Fruit fly (Drosophila melanogaster) ovary, adult (tissue): ENCODE results near the gene CG15465.
A peak's percentile ranks its signal among the peaks of the same experiment; 100 is the strongest.

Source experiments
- CG17801 ChIP-seq: fragments of 200-800 bp; optimal IDR thresholded peaks from 2 replicates; lab custom pipeline; 2019; ENCODE audit warnings: missing biosample characterization, mild to moderate bottlenecking, missing genetic modification characterization, moderate library complexity; ENCODE audit not compliant: partially characterized antibody

The CG15465 gene

DNA sequence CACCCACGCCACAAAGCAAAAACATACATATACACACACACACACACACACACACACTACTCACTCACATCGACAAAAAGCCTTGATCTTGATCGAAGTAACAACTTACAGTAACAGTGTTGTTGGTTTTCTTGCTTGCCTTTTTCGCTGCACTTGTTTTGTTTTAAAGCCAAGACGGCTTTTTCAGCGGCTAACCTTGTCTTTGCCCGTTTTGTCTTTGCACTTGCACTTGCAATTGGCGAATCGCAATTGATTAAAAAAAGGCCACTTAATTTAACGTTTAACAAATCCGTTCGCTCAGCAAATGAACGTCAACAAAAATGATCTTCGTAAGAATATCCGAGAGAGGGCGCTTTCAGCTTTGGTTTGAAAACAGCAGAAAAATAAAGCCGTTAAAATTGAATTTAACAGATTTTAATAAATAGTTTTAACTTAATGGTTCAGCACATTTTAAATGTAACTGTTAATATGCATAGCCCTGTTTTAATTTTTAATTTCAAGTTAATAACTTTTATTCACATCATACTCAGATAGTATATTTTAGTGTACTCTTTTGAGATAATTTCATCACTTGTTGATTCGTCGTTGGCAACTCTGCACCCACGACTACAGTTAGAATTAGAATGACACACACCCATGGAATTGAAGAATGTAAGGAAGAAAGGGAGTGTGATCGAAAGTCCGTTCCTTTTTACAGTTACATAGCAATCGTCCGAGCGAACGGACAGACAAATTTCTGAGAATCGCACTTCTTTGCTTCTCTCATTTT, 21.8 kb upstream of the CG15465 start:
- no peak for TF ChIP-seq CG17801 (GFP tag; lab: Kevin White, UChicago)

dm6 chrX:5066627-5067026, 18.9 kb upstream of the CG15465 start:
- no peak for TF ChIP-seq CG17801 (GFP tag; lab: Kevin White, UChicago)

dm6 chrX:5068475-5068874, 17.1 kb upstream of the CG15465 start:
- no peak for TF ChIP-seq CG17801 (GFP tag; lab: Kevin White, UChicago)

DNA sequence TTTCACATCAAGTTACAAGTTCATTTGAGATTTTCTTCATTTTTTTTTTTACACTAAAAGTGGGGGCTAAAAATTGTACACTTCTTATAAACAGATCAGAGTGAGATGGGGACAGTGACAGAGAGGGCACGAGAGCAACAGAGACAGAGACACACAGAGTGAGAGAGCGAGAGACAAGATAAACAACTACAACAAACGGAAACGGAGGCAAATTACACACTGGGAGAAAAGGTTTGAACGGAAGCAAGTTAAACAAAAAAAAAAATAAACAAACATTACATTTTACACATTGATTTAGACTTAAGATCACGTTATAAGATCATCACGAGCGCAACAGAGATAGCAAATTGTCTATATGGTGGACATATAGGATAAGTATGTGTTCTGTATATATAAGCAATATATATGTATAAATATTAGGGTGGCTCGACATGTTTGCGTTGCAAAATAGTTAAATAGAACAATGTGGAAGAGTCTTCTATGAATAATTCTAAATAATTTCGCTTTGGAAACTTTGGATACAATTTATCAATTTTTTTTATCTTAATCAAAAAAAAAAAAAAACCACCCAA, 9.6 kb upstream of the CG15465 start:
- TF ChIP-seq CG17801 (GFP tag; lab: Kevin White, UChicago), result no peak

DNA sequence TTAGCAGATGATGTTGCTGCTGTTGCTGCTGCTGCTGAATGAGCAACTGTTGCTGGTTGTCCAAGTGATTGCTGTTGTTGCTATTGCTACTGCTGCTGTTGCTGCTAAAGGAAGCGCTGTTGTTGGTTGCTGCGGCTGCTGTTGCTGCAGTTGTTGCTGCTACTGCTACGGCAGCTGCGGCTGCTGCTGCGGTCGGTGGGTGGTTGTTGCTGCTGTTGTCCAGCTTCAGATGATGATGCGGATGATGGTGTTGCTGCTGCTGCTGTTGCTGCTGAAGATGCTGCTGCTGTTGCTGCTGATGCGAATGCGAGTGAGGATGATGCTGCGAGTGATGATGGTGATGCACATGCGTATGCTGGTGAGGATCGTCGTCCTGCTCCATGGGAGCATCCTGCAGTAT, 5.0 kb upstream of the CG15465 start:
- TF ChIP-seq CG17801 (GFP tag; lab: Kevin White, UChicago), result no peak

DNA sequence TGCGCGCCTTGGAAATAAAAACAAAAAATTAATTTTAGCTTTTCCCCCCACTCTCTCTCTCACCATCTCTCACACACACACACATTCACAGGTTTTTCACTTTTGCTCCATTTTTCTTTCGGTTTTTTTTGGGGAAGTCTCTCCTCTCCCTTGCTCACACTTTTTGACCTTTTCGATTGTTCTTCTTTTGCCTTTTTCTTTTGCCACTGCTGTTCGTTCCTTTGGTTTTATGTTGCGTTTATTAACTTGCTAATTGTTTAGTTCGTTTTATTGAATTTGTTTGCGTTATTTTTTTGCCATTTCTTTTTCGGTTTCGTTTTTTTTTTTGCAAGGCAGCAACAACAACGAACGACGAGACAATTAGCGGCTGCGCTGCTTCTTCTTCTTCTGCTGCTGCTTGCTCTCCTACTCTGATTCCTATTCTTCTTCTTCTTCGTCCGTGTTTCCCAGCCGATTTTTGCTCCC, 3.2 kb upstream of the CG15465 start:
- peak; percentile 72 for TF ChIP-seq CG17801 (GFP tag; lab: Kevin White, UChicago)

dm6 chrX:5082840-5083646, 2.5 kb upstream of the CG15465 start:
- TF ChIP-seq CG17801 (GFP tag; lab: Kevin White, UChicago), result peak; percentile 58

DNA sequence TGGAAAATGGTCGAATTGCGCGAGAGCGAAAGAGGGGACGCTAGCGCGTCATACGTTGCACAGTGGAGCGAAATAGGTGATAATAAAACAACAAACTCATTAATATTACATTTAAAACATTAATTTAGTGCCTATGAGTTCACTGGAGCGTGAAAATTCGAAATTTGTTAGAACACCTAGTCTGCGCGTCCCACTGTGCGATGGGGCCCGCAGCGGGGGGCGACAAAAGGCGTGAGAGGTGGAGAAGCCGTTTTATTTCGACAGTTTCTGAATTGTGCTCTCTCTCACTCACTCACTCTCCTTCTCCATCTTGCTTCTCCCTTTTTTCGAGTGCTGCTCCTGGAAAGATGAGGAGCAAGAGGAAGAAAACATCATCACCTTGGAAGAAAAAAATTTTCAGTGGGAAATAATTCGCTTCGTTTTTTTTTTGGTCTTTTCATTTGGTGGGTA, 1.9 kb upstream of the CG15465 start:
- TF ChIP-seq CG17801 (GFP tag; lab: Kevin White, UChicago), result peak; percentile 59

dm6 chrX:5084146-5085085, 1.1 kb upstream of the CG15465 start, which contains the start of gene CG32767:
Gene CG32767, minus strand, starts transcription at chrX:5084768.
- TF ChIP-seq CG17801 (GFP tag; lab: Kevin White, UChicago), result peak; percentile 88

dm6 chrX:5085086-5085468, 482 bp upstream of the CG15465 start:
- no peak for TF ChIP-seq CG17801 (GFP tag; lab: Kevin White, UChicago)

DNA sequence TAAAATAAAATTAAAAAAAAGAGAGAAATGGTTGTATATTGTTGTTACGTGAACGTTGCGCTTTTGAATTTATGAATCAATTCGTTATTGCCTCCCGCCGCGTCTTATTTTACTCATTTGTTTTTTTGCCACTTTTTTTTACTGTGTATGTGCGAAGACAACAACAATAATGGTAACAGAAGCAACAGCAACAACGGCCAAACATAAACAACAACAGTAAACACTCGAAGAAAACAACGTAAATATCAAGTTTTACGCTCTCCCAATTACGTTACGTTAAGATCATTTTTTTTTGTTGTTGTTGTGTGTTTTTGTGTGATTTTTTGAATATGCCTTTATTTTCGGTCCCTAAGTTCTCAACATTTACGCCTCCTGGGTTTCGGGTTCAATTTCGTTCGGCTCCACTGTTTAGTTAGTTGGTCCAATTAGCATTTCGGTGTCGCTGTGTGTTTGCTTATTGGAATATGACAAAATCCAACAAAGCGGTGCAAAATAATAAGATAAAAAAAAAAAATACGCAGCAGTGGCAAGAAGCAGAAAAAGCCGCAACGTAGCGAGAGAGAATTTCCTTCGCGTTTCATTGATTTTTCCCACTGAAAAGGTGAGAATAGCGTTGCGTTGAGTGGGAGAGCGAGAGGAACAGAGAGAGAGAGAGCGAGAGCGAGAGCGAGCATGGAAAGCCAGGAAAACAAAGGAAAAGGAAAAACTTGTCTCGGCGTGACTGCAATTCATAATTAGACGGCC, 577 bp downstream of the CG15465 start:
- TF ChIP-seq CG17801 (GFP tag; lab: Kevin White, UChicago), result peak; percentile 18

DNA sequence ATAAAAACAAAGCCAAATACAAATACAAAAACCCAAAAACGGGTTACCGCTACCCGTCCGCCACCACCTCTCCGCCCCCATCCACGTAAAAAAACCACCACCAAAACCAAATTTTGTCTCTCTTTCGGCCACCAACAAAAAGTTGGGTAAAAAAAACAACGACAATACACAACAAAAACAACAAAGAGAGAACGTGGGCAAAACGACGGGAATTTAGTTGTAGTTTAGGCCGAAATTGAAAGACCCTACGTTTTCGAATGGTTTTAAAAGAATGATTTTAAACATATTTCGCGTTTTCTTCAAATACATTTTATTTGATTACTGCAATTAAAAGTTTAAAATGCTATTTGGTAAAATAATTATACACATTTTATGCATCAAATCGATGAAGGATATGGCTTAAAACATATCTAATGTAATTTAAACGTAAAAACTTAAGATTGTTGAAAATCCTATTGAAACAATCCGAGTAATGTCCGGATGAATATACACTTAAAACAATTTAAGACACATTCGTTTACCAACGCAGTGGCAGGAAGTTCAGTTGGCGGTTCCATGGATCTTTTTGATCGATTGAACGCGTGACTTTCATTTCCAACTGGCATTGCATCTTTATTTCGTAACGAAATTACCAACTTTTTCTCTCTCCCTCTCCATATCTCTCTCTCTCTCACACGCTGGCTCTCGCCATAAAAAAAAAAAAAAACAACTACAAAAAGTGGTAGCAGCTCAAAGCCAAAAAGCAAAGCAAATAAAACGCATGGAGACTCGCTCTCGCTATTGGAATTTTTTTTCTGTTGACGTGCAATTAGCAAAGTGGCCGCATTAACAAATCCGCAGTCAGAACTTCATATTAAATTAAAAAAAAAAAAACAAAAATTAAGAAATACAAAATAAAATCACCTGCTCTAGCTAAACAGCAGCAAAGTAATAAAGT, 1.4 kb downstream of the CG15465 start:
- TF ChIP-seq CG17801 (GFP tag; lab: Kevin White, UChicago), result peak; percentile 78
